Worm (Caenorhabditis elegans) whole organism, dauer: ENCODE measurements around the gene sra-10.

Experiments
- unc-62 ChIP-seq: sonication (generic microtip); optimal IDR thresholded peaks from 2 replicates; lab custom pipeline; 2017; ENCODE audit warnings: missing biosample characterization, missing genetic modification reagents, missing genetic modification characterization

sra-10 gene

DNA sequence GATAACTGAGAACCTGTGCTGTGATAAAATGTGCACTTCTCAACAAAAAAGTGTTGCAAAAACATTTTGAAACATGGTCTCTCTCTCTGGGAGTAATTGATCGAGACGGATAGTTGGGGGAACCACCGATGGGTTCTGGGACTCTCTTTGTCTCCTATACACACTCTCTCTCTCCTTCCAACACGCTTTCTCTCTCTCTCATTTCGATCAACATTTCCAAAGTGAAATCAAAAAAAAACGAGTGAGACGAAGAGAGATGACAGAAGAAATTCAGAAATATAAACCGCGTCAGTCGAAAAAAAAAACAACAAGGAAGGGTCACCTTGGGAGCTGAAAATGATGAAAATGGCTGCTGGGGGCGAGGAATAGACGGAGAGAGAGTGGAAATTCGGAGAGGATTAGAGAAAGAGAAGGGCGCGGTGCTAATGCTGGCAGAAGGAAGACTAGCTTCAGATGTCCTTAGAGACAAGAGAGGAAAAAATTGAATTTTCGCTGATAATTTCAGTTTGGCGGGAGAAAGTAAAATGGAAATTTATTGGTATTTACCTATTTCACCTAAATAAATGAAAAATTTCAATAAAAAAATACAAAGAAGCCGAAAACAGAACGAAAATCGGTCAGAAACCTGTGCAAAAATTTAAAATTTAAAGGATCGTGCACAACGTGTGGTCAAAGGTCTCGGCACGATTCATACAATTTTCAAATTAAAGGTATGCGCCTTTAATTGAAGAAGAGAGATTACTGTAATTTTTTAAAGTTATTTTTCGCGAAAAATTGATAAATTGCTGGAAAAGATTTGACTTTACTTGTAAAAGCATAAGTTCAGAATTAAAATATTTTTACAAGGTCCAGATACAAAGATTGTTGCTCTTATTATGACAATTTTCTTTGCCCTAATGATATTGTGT is 31.9 kb downstream of the sra-10 start:
- TF ChIP-seq unc-62 = no peak

DNA sequence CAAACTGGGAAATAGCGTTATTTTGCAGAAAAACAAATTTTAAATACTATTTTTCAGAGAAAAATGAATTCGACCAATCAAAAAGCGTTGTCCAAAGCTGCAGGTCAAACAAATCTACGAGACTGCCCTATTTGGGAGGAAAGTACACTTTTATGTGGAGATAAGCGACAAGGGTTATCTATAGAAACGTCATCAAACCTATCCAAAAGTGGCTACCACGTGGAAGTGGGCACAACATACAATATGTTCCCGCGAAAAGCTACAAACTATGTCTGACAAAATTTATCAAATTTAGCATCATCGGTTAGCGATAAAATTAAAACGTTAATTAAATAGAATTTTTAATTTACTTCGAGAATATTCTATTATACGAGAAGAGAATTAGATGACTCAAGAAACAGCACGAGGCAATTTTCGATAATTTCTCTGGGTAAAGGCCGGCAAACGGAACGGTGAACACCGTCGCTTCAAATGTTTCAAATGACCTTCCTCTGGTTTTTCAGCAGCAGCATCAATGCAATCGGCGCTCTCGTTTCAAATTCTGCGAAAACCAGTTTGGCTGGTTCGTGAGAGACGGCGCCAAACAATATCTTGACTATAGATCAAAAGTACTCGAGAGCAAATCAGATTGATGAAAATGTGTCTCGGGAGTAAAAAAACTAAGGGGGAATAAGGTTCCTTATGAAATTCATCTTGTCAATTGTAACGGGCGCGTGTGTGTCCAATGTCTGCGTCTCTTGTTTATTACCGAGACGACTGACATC is 33.0 kb downstream of the sra-10 start:
- no peak for TF ChIP-seq unc-62

DNA sequence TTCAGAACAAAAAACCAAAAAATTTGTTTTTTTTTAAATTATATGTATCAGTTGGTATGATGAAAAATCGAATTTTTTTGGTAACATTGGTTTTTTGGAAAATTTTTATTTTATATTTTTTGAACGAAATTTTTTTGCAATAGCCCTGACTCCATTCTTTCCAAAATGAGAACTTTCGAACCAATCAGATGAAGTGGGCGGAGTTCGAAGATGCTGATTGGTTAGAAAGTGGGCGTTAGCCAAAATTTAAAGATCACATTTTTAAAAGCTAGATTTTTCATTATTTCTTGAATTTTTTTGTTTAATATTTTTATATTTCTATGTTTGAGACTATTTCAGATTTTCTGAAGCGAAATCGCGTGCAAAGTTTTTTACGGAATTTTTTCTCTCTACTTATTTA is 33.6 kb downstream of the sra-10 start:
- TF ChIP-seq unc-62 = no peak

DNA sequence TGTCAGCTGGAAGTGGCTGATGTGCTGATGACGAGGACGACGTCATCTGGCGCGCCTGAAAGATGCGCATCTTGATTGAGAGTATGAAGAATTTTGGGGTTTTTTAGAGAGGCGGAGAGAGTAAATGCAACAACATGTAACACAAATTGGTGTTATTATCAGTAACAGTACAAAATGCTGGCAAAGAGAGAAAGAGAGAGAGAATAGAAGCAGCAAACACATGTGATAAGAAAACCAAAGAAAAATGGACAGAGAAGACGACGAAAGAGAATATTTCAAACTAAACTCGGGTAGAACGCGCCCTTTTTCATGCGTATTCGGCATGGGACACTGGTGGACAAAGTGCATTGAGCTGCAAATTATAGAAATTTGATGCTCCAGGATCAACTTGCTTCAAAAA is 34.1 kb downstream of the sra-10 start, which contains the start of gene M106.3:
M106.3 (minus strand) TSS at position 70 of the 400 bp plus-strand sequence.
- TF ChIP-seq unc-62 = no peak

DNA sequence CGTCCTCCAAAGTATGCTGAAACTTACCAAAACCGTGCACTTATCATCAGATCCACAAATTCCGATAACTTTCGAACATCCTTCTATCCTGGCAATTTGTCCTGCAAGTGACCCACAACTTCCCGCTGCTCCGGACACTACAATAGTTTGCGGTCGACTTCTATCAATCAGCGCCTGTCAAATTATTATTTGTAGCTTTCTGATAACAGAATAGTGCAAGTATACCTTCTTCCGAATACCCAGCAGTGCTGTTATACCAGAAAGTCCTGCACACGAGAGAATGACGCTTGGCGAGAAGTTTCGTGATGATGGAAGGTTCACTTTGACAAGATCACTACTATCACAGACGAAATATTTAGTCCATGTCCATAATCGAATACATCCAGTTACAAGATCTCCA is 35.5 kb downstream of the sra-10 start:
- TF ChIP-seq unc-62 = no peak

DNA sequence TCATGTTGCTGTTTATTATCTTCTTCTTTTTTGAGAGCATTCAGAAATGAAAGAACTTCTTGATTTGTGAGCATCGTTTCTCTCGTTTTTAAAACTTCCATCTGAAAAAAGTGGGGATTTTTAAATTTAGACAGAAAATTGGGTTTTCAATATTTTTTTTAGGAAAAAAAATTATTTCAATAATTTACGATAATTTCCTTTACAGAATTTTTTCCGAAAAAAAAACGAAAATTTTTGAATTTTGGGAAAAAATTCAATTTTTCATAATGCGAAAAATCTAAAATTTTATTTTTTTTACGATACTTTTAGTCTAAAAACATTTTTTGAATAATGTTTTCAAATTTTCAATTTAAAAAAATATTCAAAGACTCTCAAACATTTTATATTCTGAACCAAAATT is 37.8 kb downstream of the sra-10 start, which contains the start of gene M106.7:
M106.7 (minus strand) TSS at position 101 of the 400 bp plus-strand sequence.
- no peak for TF ChIP-seq unc-62

DNA sequence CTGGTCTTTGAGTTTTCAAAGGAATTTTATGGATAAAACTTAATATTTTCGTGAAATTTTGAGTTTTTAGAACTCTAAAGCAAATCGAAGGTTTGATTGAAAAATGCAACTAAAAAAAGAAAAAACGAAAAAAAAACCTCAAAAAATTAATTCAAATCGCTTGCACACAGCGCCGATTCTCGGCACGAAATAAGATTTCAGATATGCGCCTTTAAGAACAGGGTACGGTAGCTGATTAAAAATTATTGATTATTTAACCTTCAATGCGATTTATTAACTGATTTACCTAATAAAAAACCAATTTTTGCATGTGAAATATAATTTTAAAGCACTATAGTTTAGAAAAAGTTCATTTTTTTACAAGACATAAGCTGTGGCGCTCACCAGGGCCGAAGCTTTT is 42.0 kb downstream of the sra-10 start:
- TF ChIP-seq unc-62 = no peak

DNA sequence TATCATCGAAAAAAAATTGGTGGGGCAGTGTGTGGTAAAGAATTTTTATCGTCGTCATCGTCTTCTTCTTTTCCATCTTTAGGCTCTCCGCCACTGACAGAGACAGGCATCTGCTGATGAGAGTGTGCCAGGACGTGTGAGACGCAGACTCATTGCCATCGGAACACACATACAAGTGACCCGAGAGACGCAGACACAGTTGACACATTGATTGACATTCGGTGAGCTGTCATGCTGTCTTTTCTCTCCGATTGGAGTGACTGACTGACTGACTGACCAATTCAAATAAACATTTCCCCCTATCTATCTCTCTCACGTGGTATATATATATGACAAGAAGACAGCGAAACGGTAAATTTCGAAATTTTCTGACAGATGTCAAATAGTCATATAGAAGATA is 43.8 kb downstream of the sra-10 start:
- no peak for TF ChIP-seq unc-62

DNA sequence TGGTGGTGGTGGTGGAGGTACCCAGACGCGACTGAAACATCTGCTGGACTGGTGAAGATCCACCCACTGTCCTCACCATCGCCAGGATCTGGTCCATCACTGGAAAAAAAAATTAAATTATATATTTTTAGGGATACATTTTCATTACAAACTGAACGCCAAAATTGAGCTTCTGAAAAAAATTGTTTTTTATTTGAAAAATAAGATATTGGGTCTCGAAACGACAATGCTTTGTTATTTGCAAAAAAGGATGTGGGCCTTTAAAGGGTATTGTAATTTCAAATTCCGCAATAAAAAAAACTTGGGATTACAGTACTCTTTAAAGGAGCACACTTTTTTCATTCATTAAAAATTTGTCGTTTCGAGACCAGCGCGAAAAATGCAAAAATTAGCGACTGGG is 45.0 kb downstream of the sra-10 start, which contains the start of gene M106.2:
M106.2 (minus strand) TSS at position 101 of the 400 bp plus-strand sequence.
- no peak for TF ChIP-seq unc-62

DNA sequence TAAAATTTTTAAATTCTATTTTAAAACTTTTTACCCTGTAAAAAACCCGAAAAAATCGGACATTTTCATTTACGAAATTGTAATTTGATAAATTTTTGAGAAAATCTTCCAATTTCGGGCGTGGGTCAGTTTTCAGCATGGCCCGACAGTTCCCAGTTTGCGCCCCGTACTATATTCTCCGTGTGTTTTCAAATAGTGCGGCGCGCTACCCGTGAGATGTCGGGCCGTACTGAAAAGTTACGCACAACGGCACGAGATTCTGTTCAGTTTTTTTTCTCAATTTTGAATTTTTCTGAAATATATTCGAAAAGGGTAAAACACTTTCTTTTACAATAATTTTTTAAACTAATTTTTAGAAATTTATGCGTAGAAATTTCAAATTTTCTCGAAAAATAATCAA is 47.8 kb downstream of the sra-10 start:
- TF ChIP-seq unc-62 = no peak

DNA sequence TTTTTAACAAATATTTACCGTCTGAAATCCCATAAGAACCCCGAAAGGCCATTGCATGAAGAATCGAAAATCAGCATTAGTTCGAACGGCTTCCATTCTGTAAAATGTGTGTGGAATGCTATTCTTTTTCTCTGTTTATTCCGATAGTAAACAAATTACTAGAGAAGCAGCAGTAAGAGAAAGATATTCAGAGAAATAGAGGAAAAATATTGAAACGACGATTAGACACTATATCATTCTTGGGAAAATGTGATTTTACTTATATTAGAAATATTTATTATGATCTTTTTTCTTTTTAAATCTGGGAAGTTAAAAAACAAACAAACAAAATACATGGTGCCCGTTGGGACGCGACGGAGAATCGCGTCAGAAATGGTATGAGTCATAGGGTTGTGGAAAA is 51.4 kb downstream of the sra-10 start, which contains the start of gene M106.8:
M106.8 (minus strand) TSS at position 101 of the 400 bp plus-strand sequence.
- TF ChIP-seq unc-62 = no peak
